Worm (Caenorhabditis elegans) whole organism, L2 larva: ENCODE results near the gene srbc-23.

Experiments used
- ama-1 ChIP-seq: fragments of 150-350 bp; optimal IDR thresholded peaks from 2 replicates; lab custom pipeline; 2018; ENCODE audit warnings: inconsistent platforms
- blmp-1 ChIP-seq: sonication (generic microtip); optimal IDR thresholded peaks from 2 replicates; lab custom pipeline; 2017; ENCODE audit warnings: missing genetic modification characterization, mild to moderate bottlenecking, missing compliant biosample characterization, antibody characterized with exemption, moderate library complexity; ENCODE audit not compliant: insufficient read depth
- dmd-4 ChIP-seq: sonication (generic microtip); optimal IDR thresholded peaks from 2 replicates; lab custom pipeline; 2017; ENCODE audit warnings: missing biosample characterization, missing genetic modification characterization
- egl-27 ChIP-seq: sonication (generic microtip); optimal IDR thresholded peaks from 3 replicates; lab custom pipeline; 2017; ENCODE audit warnings: missing biosample characterization, missing genetic modification reagents, missing genetic modification characterization
- elt-1 ChIP-seq: fragments of 150-350 bp; optimal IDR thresholded peaks from 2 replicates; lab custom pipeline; 2014; ENCODE audit warnings: missing biosample characterization, missing genetic modification characterization
- elt-3 ChIP-seq: sonication (generic microtip); optimal IDR thresholded peaks from 2 replicates; lab custom pipeline; 2017; ENCODE audit warnings: missing biosample characterization, missing genetic modification characterization
- gmeb-1 ChIP-seq: fragments of 150-350 bp; optimal IDR thresholded peaks from 2 replicates; lab custom pipeline; 2014; ENCODE audit warnings: missing biosample characterization, missing genetic modification characterization
- lin-39 ChIP-seq: fragments of 150-350 bp; optimal IDR thresholded peaks from 2 replicates; lab custom pipeline; 2014; ENCODE audit warnings: missing biosample characterization, missing genetic modification reagents, missing genetic modification characterization
- lsy-2 ChIP-seq, 2 experiments: fragments of 150-350 bp in 1 of 2; sonication (generic microtip) in 1 of 2; optimal IDR thresholded peaks; 2 replicates each; lab custom pipeline; 2014 to 2017; ENCODE audit warnings: missing biosample characterization in 2 of 2, missing genetic modification characterization in 2 of 2
- nhr-11 ChIP-seq: fragments of 150-350 bp; optimal IDR thresholded peaks from 2 replicates; lab custom pipeline; 2014; ENCODE audit warnings: missing biosample characterization, missing genetic modification characterization
- snpc-4 ChIP-seq: fragments of 150-350 bp; optimal IDR thresholded peaks from 2 replicates; lab custom pipeline; 2014; ENCODE audit warnings: missing biosample characterization, missing genetic modification characterization
- ztf-11 ChIP-seq: sonication (generic microtip); optimal IDR thresholded peaks from 2 replicates; lab custom pipeline; 2017; ENCODE audit warnings: missing biosample characterization, missing genetic modification characterization

ce11 chrV:2181738-2182137, 28.4 kb downstream of the srbc-23 start, which contains the start of gene srbc-16:
- TF ChIP-seq blmp-1 (tag; lab: Kevin White, UChicago) (no peak), lsy-2 (tag; optimal IDR thresholded peaks at IDR 0.05; lab: Kevin White, UChicago) (no peak), snpc-4 (tag; lab: Kevin White, UChicago) (no peak), ama-1 (no peak), gmeb-1 (tag; lab: Kevin White, UChicago) (no peak), nhr-11 (no peak), ztf-11 (tag; lab: Kevin White, UChicago) (no peak), dmd-4 (tag; lab: Kevin White, UChicago) (no peak), lin-39 (no peak), egl-27 (tag; lab: Kevin White, UChicago) (no peak), elt-3 (tag; lab: Kevin White, UChicago) (no peak), elt-1 (tag; lab: Kevin White, UChicago) (no peak)
